Fruit fly (Drosophila melanogaster) whole organism, embryonic: ENCODE data around the gene CG17027.

Source experiments
- Atf3 ChIP-seq: fragments of 200-800 bp; sonication (Bioruptor generic); optimal IDR thresholded peaks from 3 replicates; lab custom pipeline; 2016; ENCODE audit warnings: missing biosample characterization, missing genetic modification characterization
- CG10147 ChIP-seq: fragments of 200-800 bp; sonication (Bioruptor generic); optimal IDR thresholded peaks from 2 replicates; lab custom pipeline; 2019; ENCODE audit warnings: missing biosample characterization, mild to moderate bottlenecking, missing genetic modification characterization, moderate library complexity
- CG11085 ChIP-seq: fragments of 200-800 bp; sonication (Bioruptor generic); IDR thresholded peaks from 2 replicates; pipeline ENCODE4 v1.3.6; 2022; ENCODE audit warnings: missing biosample characterization, missing genetic modification characterization
- CG11398 ChIP-seq: fragments of 200-800 bp; sonication (Bioruptor generic); optimal IDR thresholded peaks from 2 replicates; lab custom pipeline; 2016; ENCODE audit warnings: missing biosample characterization, missing genetic modification characterization
- CG11456 ChIP-seq: fragments of 200-800 bp; sonication (Bioruptor generic); IDR thresholded peaks from 3 replicates; pipeline ENCODE4 v1.3.6; 2022; ENCODE audit warnings: missing biosample characterization, missing genetic modification characterization
- CG11504 ChIP-seq: fragments of 200-800 bp; sonication (Bioruptor generic); optimal IDR thresholded peaks from 3 replicates; lab custom pipeline; 2019; ENCODE audit warnings: missing biosample characterization, mild to moderate bottlenecking, missing genetic modification characterization, moderate library complexity
- CG12659 ChIP-seq: fragments of 200-800 bp; sonication (Bioruptor generic); optimal IDR thresholded peaks from 3 replicates; lab custom pipeline; 2017; ENCODE audit warnings: mild to moderate bottlenecking, missing biosample characterization, missing genetic modification reagents, missing genetic modification characterization
- CG13287 ChIP-seq: fragments of 200-800 bp; sonication (Bioruptor generic); IDR thresholded peaks from 2 replicates; pipeline ENCODE4 v1.3.6; 2022; ENCODE audit warnings: missing biosample characterization, missing genetic modification characterization; ENCODE audit not compliant: partially characterized antibody
- CG13296 ChIP-seq: fragments of 200-800 bp; sonication (Bioruptor generic); optimal IDR thresholded peaks from 3 replicates; lab custom pipeline; 2018; ENCODE audit warnings: missing biosample characterization, mild to moderate bottlenecking, missing genetic modification characterization
- CG14050 ChIP-seq: fragments of 200-800 bp; sonication (Bioruptor generic); IDR thresholded peaks from 3 replicates; pipeline ENCODE4 v1.3.6; 2022; ENCODE audit warnings: missing biosample characterization, missing genetic modification characterization
- CG14860 ChIP-seq: fragments of 200-800 bp; sonication (Bioruptor generic); IDR thresholded peaks from 3 replicates; pipeline ENCODE4 v1.3.6; 2022; ENCODE audit warnings: missing biosample characterization, missing genetic modification characterization; ENCODE audit not compliant: partially characterized antibody
- CG14965 ChIP-seq: fragments of 200-800 bp; sonication (Bioruptor generic); optimal IDR thresholded peaks from 2 replicates; lab custom pipeline; 2016; ENCODE audit warnings: missing biosample characterization, missing genetic modification characterization, borderline replicate concordance
- CG15479 ChIP-seq: fragments of 200-800 bp; sonication (Bioruptor generic); optimal IDR thresholded peaks from 3 replicates; lab custom pipeline; 2019; ENCODE audit warnings: missing biosample characterization, mild to moderate bottlenecking, missing genetic modification characterization, moderate library complexity
- CG15696 ChIP-seq: fragments of 200-800 bp; sonication (Bioruptor generic); optimal IDR thresholded peaks from 2 replicates; lab custom pipeline; 2019; ENCODE audit warnings: missing biosample characterization, mild to moderate bottlenecking, missing genetic modification characterization, moderate library complexity
- CG1647 ChIP-seq: fragments of 200-800 bp; sonication (Bioruptor generic); optimal IDR thresholded peaks from 3 replicates; lab custom pipeline; 2016; ENCODE audit warnings: missing biosample characterization, missing genetic modification characterization
- CG16863 ChIP-seq: fragments of 200-800 bp; sonication (Bioruptor generic); optimal IDR thresholded peaks from 3 replicates; lab custom pipeline; 2016; ENCODE audit warnings: missing biosample characterization, missing genetic modification characterization
- CG17361 ChIP-seq: fragments of 200-800 bp; sonication (Bioruptor generic); IDR thresholded peaks from 3 replicates; pipeline ENCODE4 v1.3.6; 2022; ENCODE audit warnings: missing biosample characterization, missing genetic modification characterization
- CG1792 ChIP-seq: fragments of 200-800 bp; sonication (Bioruptor generic); optimal IDR thresholded peaks from 2 replicates; lab custom pipeline; 2016; ENCODE audit warnings: missing biosample characterization, missing genetic modification characterization
- CG18262 ChIP-seq: fragments of 200-800 bp; optimal IDR thresholded peaks from 3 replicates; lab custom pipeline; 2019; ENCODE audit warnings: missing biosample characterization, mild to moderate bottlenecking, missing genetic modification characterization, moderate library complexity
- CG2129 ChIP-seq: fragments of 200-800 bp; sonication (Bioruptor generic); IDR thresholded peaks from 2 replicates; pipeline ENCODE4 v1.3.6; 2022; ENCODE audit warnings: missing biosample characterization, missing genetic modification characterization; ENCODE audit not compliant: partially characterized antibody
- CG31365 ChIP-seq: fragments of 200-800 bp; sonication (Bioruptor generic); optimal IDR thresholded peaks from 2 replicates; lab custom pipeline; 2018; ENCODE audit warnings: missing biosample characterization, mild to moderate bottlenecking, missing genetic modification characterization
- CG7839 ChIP-seq: fragments of 200-800 bp; sonication (Bioruptor generic); optimal IDR thresholded peaks from 3 replicates; lab custom pipeline; 2018; ENCODE audit warnings: missing biosample characterization, mild to moderate bottlenecking, missing genetic modification characterization, moderate library complexity
- CG8478 ChIP-seq: fragments of >200 bp; optimal IDR thresholded peaks from 2 replicates; lab custom pipeline; 2018
- CG9215 ChIP-seq: fragments of 200-800 bp; sonication (Bioruptor generic); IDR thresholded peaks from 2 replicates; pipeline ENCODE4 v1.3.6; 2022; ENCODE audit warnings: missing biosample characterization, missing genetic modification characterization
- Chrac-16 ChIP-seq: fragments of 200-800 bp; sonication (Bioruptor generic); optimal IDR thresholded peaks from 3 replicates; lab custom pipeline; 2016; ENCODE audit warnings: missing biosample characterization, missing genetic modification characterization
- Fer3 ChIP-seq: fragments of 200-800 bp; sonication (Bioruptor generic); optimal IDR thresholded peaks from 2 replicates; lab custom pipeline; 2018; ENCODE audit warnings: missing biosample characterization, mild to moderate bottlenecking, missing genetic modification characterization, moderate library complexity
- Lim3 ChIP-seq: fragments of 200-800 bp; sonication (Bioruptor generic); IDR thresholded peaks from 2 replicates; pipeline ENCODE4 v1.3.6; 2022; ENCODE audit warnings: missing biosample characterization, missing genetic modification characterization
- NC2α ChIP-seq: fragments of 200-800 bp; sonication (Bioruptor generic); optimal IDR thresholded peaks from 2 replicates; lab custom pipeline; 2016; ENCODE audit warnings: missing biosample characterization, missing genetic modification characterization
- Pdp1 ChIP-seq, 2 experiments: fragments of 200-800 bp; sonication (Bioruptor generic); optimal IDR thresholded peaks; 3 replicates each; lab custom pipeline; 2016; ENCODE audit warnings: missing biosample characterization in 2 of 2, missing genetic modification characterization in 2 of 2, mild to moderate bottlenecking in 1 of 2, moderate library complexity in 1 of 2
- Spps ChIP-seq: fragments of 200-800 bp; sonication (Bioruptor generic); optimal IDR thresholded peaks from 2 replicates; lab custom pipeline; 2018; ENCODE audit warnings: missing biosample characterization, mild to moderate bottlenecking, missing genetic modification characterization
- Sry-δ ChIP-seq: fragments of 200-800 bp; sonication (Bioruptor generic); optimal IDR thresholded peaks from 2 replicates; lab custom pipeline; 2016; ENCODE audit warnings: missing biosample characterization, missing genetic modification characterization
- amos ChIP-seq: fragments of 200-800 bp; sonication (Bioruptor generic); IDR thresholded peaks from 2 replicates; pipeline ENCODE4 v1.3.6; 2022; ENCODE audit warnings: missing biosample characterization, missing genetic modification characterization; ENCODE audit not compliant: partially characterized antibody
- ash1 ChIP-seq: fragments of 200-800 bp; sonication (Bioruptor generic); optimal IDR thresholded peaks from 2 replicates; lab custom pipeline; 2018; ENCODE audit warnings: missing biosample characterization, mild to moderate bottlenecking, missing genetic modification characterization
- br ChIP-seq: fragments of >200 bp; optimal IDR thresholded peaks from 2 replicates; lab custom pipeline; 2017
- cas ChIP-seq: fragments of 200-800 bp; sonication (Bioruptor generic); IDR thresholded peaks from 2 replicates; pipeline ENCODE4 v1.3.6; 2022; ENCODE audit warnings: missing biosample characterization, missing genetic modification characterization
- chm ChIP-seq: fragments of 200-800 bp; sonication (Bioruptor generic); IDR thresholded peaks from 2 replicates; pipeline ENCODE4 v1.3.6; 2022; ENCODE audit warnings: missing biosample characterization, missing genetic modification characterization
- ci ChIP-seq: fragments of 200-800 bp; sonication (Bioruptor generic); IDR thresholded peaks from 3 replicates; pipeline ENCODE4 v1.3.6; 2022; ENCODE audit warnings: missing biosample characterization, missing genetic modification characterization
- en ChIP-seq: fragments of 200-800 bp; sonication (Bioruptor generic); optimal IDR thresholded peaks from 2 replicates; lab custom pipeline; 2016; ENCODE audit warnings: missing biosample characterization, missing genetic modification characterization
- gce ChIP-seq: fragments of 200-800 bp; sonication (Bioruptor generic); IDR thresholded peaks from 3 replicates; pipeline ENCODE4 v1.3.6; 2022; ENCODE audit warnings: missing biosample characterization, missing genetic modification characterization
- h ChIP-seq: fragments of >200 bp; optimal IDR thresholded peaks from 2 replicates; lab custom pipeline; 2017
- her ChIP-seq: fragments of 200-800 bp; sonication (Bioruptor generic); optimal IDR thresholded peaks from 2 replicates; lab custom pipeline; 2016; ENCODE audit warnings: missing biosample characterization, missing genetic modification characterization
- kah ChIP-seq: fragments of 200-800 bp; sonication (Bioruptor generic); optimal IDR thresholded peaks from 2 replicates; lab custom pipeline; 2018; ENCODE audit warnings: missing biosample characterization, mild to moderate bottlenecking, missing genetic modification characterization
- knrl ChIP-seq: fragments of 200-800 bp; sonication (Bioruptor generic); IDR thresholded peaks from 3 replicates; pipeline ENCODE4 v1.3.6; 2022; ENCODE audit warnings: missing biosample characterization, missing genetic modification characterization; ENCODE audit not compliant: partially characterized antibody
- lbe ChIP-seq: fragments of 200-800 bp; sonication (Bioruptor generic); optimal IDR thresholded peaks from 2 replicates; lab custom pipeline; 2016; ENCODE audit warnings: missing biosample characterization, mild to moderate bottlenecking, missing genetic modification characterization
- pb ChIP-seq: fragments of 200-800 bp; sonication (Bioruptor generic); optimal IDR thresholded peaks from 3 replicates; lab custom pipeline; 2016; ENCODE audit warnings: missing biosample characterization, missing genetic modification characterization
- pfk ChIP-seq: fragments of 200-800 bp; sonication (Bioruptor generic); optimal IDR thresholded peaks from 2 replicates; lab custom pipeline; 2018; ENCODE audit warnings: missing biosample characterization, mild to moderate bottlenecking, missing genetic modification characterization, moderate library complexity
- pnt ChIP-seq: fragments of 200-800 bp; sonication (Bioruptor generic); optimal IDR thresholded peaks from 3 replicates; lab custom pipeline; 2016; ENCODE audit warnings: missing biosample characterization, missing genetic modification characterization
- pum ChIP-seq: fragments of 200-800 bp; sonication (Bioruptor generic); optimal IDR thresholded peaks from 2 replicates; lab custom pipeline; 2016; ENCODE audit warnings: missing biosample characterization, missing genetic modification characterization
- sens-2 ChIP-seq: fragments of 200-800 bp; sonication (Bioruptor generic); IDR thresholded peaks from 2 replicates; pipeline ENCODE4 v1.3.6; 2022; ENCODE audit warnings: missing biosample characterization, missing genetic modification characterization
- sob ChIP-seq: fragments of 200-800 bp; sonication (Bioruptor generic); IDR thresholded peaks from 2 replicates; pipeline ENCODE4 v1.3.6; 2022; ENCODE audit warnings: missing biosample characterization, missing genetic modification characterization
- tna ChIP-seq: fragments of 200-800 bp; sonication (Bioruptor generic); IDR thresholded peaks from 2 replicates; pipeline ENCODE4 v1.3.6; 2022; ENCODE audit warnings: missing biosample characterization, missing genetic modification characterization; ENCODE audit not compliant: partially characterized antibody

The CG17027 gene

dm6 chr3L:16024276-16025019 lies 44.5 kb downstream of the CG17027 start (continued):
- TF ChIP-seq CG13296 (GFP tag; lab: Kevin White, UChicago) (no peak), Chrac-16 (no peak), CG15696 (tag; lab: Kevin White, UChicago) (no peak), CG11456 (GFP tag; lab: Robert Waterston, UW) (no peak), amos (GFP tag; lab: Robert Waterston, UW) (no peak), CG9215 (GFP tag; lab: Robert Waterston, UW) (no peak), CG1647 (GFP tag; lab: Kevin White, UChicago) (no peak), Lim3 (GFP tag; lab: Robert Waterston, UW) (no peak), sens-2 (GFP tag; lab: Robert Waterston, UW) (no peak), CG14860 (GFP tag; lab: Robert Waterston, UW) (no peak), Sry-δ (GFP tag; lab: Kevin White, UChicago) (no peak), CG2129 (GFP tag; lab: Robert Waterston, UW) (no peak), gce (no peak), knrl (GFP tag; lab: Robert Waterston, UW) (no peak), ci (GFP tag; lab: Robert Waterston, UW) (no peak), CG31365 (tag; lab: Kevin White, UChicago) (no peak), CG1792 (GFP tag; lab: Kevin White, UChicago) (no peak), en (GFP tag; lab: Kevin White, UChicago) (no peak), pum (GFP tag; lab: Kevin White, UChicago) (no peak), CG18262 (tag; lab: Kevin White, UChicago) (peak; percentile 56), CG11504 (peak; percentile 40), sob (no peak), CG11085 (no peak), br (lab: Kevin White, UChicago) (no peak), CG17361 (peak; percentile 56), lbe (no peak), CG13287 (GFP tag; lab: Robert Waterston, UW) (no peak), h (lab: Kevin White, UChicago) (no peak), pb (GFP tag; lab: Kevin White, UChicago) (no peak), chm (no peak), CG7839 (tag; lab: Kevin White, UChicago) (peak; percentile 3), Atf3 (GFP tag; lab: Kevin White, UChicago) (no peak), CG11398 (no peak), kah (GFP tag; lab: Kevin White, UChicago) (no peak), tna (GFP tag; lab: Robert Waterston, UW) (no peak), CG15479 (GFP tag; lab: Kevin White, UChicago) (no peak), Spps (no peak), cas (GFP tag; lab: Robert Waterston, UW) (no peak), Fer3 (no peak), her (GFP tag; lab: Kevin White, UChicago) (no peak), CG14050 (GFP tag; lab: Robert Waterston, UW) (no peak), CG8478 (lab: Kevin White, UChicago) (no peak), NC2α (GFP tag; lab: Kevin White, UChicago) (no peak), pfk (GFP tag; lab: Kevin White, UChicago) (no peak), CG14965 (GFP tag; lab: Kevin White, UChicago) (no peak), pnt (GFP tag; lab: Kevin White, UChicago) (no peak), Pdp1 (GFP tag; optimal IDR thresholded peaks at IDR 0.05; lab: Kevin White, UChicago) (peak in 1 of 2 experiments; percentile 38), CG12659 (GFP tag; lab: Kevin White, UChicago) (no peak), CG10147 (GFP tag; lab: Kevin White, UChicago) (no peak), ash1 (GFP tag; lab: Kevin White, UChicago) (no peak), CG16863 (GFP tag; lab: Kevin White, UChicago) (no peak)
